Fruit fly (Drosophila melanogaster): Measurements from ENCODE around the gene GstD4.
A peak's percentile ranks its signal among the peaks of the same experiment; 100 is the strongest.

GstD4 gene

DNA sequence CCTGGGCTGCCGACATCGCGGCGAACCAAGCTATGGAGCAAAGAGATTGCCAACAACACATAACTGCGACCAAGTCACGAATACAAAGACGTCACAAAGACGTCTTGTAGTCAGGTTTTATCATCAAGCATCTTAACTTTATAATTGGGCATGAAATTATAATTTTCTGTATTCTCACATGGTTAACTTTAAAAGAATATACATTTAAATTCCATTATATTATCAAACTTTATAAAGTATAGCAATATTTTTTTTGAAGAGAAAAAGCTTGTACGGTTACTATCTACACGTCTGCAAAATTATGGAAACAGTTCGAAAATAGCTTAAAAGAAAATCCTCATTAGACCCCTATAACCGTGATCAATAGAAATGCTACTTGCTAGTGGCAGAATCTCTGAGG lies 21.9 kb upstream of the GstD4 start, which contains the start of gene CG10041:
Gene CG10041, minus strand, starts transcription at position 101 of the 400 bp plus-strand sequence.
- no peak for TF ChIP-seq Sox102F (GFP tag; optimal IDR thresholded peaks at IDR 0.05)
- TF ChIP-seq CG8632 (GFP tag; optimal IDR thresholded peaks at IDR 0.05), result no peak
- TF ChIP-seq Lpt (GFP tag; optimal IDR thresholded peaks at IDR 0.05), result no peak
- no peak for TF ChIP-seq Hr39 (GFP tag; optimal IDR thresholded peaks at IDR 0.05)
- no peak for TF ChIP-seq CG6854 (GFP tag; optimal IDR thresholded peaks at IDR 0.05)
- no peak for TF ChIP-seq cyc (GFP tag; optimal IDR thresholded peaks at IDR 0.05)
- TF ChIP-seq CG10669 (GFP tag; optimal IDR thresholded peaks at IDR 0.05), result no peak
- no peak for TF ChIP-seq lz (GFP tag; optimal IDR thresholded peaks at IDR 0.05)
- no peak for TF ChIP-seq dsx (GFP tag; optimal IDR thresholded peaks at IDR 0.05; ENCODE audit: poor library complexity, severe bottlenecking)
- no peak for TF ChIP-seq CG15336 (GFP tag; IDR thresholded peaks at IDR 0.05)
- TF ChIP-seq svp (GFP tag), result no peak
- no peak for TF ChIP-seq dac (GFP tag; optimal IDR thresholded peaks at IDR 0.05)
- TF ChIP-seq Smox (GFP tag; optimal IDR thresholded peaks at IDR 0.05), result no peak
- no peak for TF ChIP-seq CG11902 (GFP tag; optimal IDR thresholded peaks at IDR 0.05)
- no peak for TF ChIP-seq ss (GFP tag; optimal IDR thresholded peaks at IDR 0.05)

dm6 chr3R:12356044-12356443 lies 17.9 kb upstream of the GstD4 start, which contains the start of gene MBD-R2:
TSS of gene MBD-R2 (minus strand) at chr3R:12356265.
- no peak for TF ChIP-seq CG11762 (GFP tag; optimal IDR thresholded peaks at IDR 0.05; ENCODE audit: insufficient read depth)
- TF ChIP-seq esn (GFP tag; optimal IDR thresholded peaks at IDR 0.05), result peak; percentile 8

- TF ChIP-seq CG3919 (GFP tag; optimal IDR thresholded peaks at IDR 0.05), result peak; percentile 1
- peak; percentile 75 for TF ChIP-seq Blimp-1 (GFP tag; optimal IDR thresholded peaks at IDR 0.05)
- no peak for TF ChIP-seq CG4318 (GFP tag; optimal IDR thresholded peaks at IDR 0.05)
- TF ChIP-seq CG6854 (GFP tag; optimal IDR thresholded peaks at IDR 0.05), result peak; percentile 26
- no peak for TF ChIP-seq Ets96B (tag; optimal IDR thresholded peaks at IDR 0.05)
- peak; percentile 57 for TF ChIP-seq Eip78C (GFP tag)
Observed at dm6 chr3R:12359837-12360236, 14.1 kb upstream of the GstD4 start, which contains the start of gene CG4115. TSS of gene CG4115 (plus strand) at chr3R:12360008.

dm6 chr3R:12361962-12362497 lies 11.9 kb upstream of the GstD4 start:
- no peak for TF ChIP-seq Sox102F (GFP tag; optimal IDR thresholded peaks at IDR 0.05)
- no peak for TF ChIP-seq CG15336 (GFP tag; IDR thresholded peaks at IDR 0.05)
- no peak for TF ChIP-seq Hr38 (GFP tag; optimal IDR thresholded peaks at IDR 0.05)
- TF ChIP-seq CG6276 (GFP tag; optimal IDR thresholded peaks at IDR 0.05), result no peak
- no peak for TF ChIP-seq pdm3 (GFP tag; optimal IDR thresholded peaks at IDR 0.05)
- TF ChIP-seq CG8319 (GFP tag; optimal IDR thresholded peaks at IDR 0.05), result no peak
- TF ChIP-seq cyc (GFP tag; optimal IDR thresholded peaks at IDR 0.05), result no peak
- no peak for TF ChIP-seq achi (GFP tag; optimal IDR thresholded peaks at IDR 0.05)
- TF ChIP-seq CG11902 (GFP tag; optimal IDR thresholded peaks at IDR 0.05), result no peak
- no peak for TF ChIP-seq Sox14 (GFP tag; optimal IDR thresholded peaks at IDR 0.05)
- TF ChIP-seq CG6854 (GFP tag; optimal IDR thresholded peaks at IDR 0.05), result no peak
- no peak for TF ChIP-seq Lpt (GFP tag; optimal IDR thresholded peaks at IDR 0.05)
- TF ChIP-seq CG3919 (GFP tag; optimal IDR thresholded peaks at IDR 0.05), result no peak
- TF ChIP-seq CG10631 (GFP tag; optimal IDR thresholded peaks at IDR 0.05), result no peak

- TF ChIP-seq dsx (GFP tag; optimal IDR thresholded peaks at IDR 0.05; ENCODE audit: poor library complexity, severe bottlenecking), result peak; percentile 50
- TF ChIP-seq CG34406 (GFP tag; optimal IDR thresholded peaks at IDR 0.05), result no peak
Observed at dm6 chr3R:12363544-12363943, 10.4 kb upstream of the GstD4 start.

DNA sequence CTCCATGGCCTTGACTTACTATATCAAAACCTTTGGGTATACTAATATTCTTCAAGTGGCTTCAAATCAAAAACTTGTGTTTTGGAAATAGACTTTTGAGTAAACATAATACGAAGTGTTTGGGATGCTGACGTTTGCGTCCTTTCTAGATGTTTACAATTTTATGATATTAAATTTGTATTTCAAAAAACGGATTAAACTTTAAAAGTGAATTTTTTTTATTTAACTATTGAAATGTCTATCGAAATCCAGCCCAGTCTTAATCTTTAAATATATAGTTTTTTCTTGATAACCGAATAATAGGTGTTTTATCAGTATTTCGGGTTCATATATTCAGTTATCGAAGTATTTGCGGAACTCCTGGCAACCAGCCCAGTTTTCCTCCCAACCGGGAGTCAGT lies 9.3 kb upstream of the GstD4 start, which contains the start of gene Tim17a1:
Gene Tim17a1, minus strand, starts transcription at position 101 of the 400 bp plus-strand sequence.
- TF ChIP-seq CG9139 (GFP tag; optimal IDR thresholded peaks at IDR 0.05) (no peak), dac (GFP tag; optimal IDR thresholded peaks at IDR 0.05) (no peak), spab (GFP tag; optimal IDR thresholded peaks at IDR 0.05) (no peak), CG8319 (GFP tag; optimal IDR thresholded peaks at IDR 0.05) (no peak), CG3919 (GFP tag; optimal IDR thresholded peaks at IDR 0.05) (no peak), Eip75B (GFP tag; optimal IDR thresholded peaks at IDR 0.05) (no peak), Gug (GFP tag; IDR thresholded peaks at IDR 0.05) (no peak), CG6163 (GFP tag; IDR thresholded peaks at IDR 0.05) (no peak), Smox (GFP tag; optimal IDR thresholded peaks at IDR 0.05) (no peak), vri (GFP tag; optimal IDR thresholded peaks at IDR 0.05) (no peak), CG6792 (GFP tag; optimal IDR thresholded peaks at IDR 0.05) (no peak), CG10669 (GFP tag; optimal IDR thresholded peaks at IDR 0.05) (no peak), CG6854 (GFP tag; optimal IDR thresholded peaks at IDR 0.05) (no peak), esn (GFP tag; optimal IDR thresholded peaks at IDR 0.05) (no peak), Lpt (GFP tag; optimal IDR thresholded peaks at IDR 0.05) (no peak)
